Fruit fly (Drosophila melanogaster) whole organism: ENCODE data around the gene CG4291.

Source experiments
- CG8478 ChIP-seq: fragments of >200 bp; optimal IDR thresholded peaks from 2 replicates; lab custom pipeline; 2018; ENCODE audit warnings: inconsistent platforms
- Dll ChIP-seq: fragments of >200 bp; optimal IDR thresholded peaks from 2 replicates; lab custom pipeline; 2017
- EcR ChIP-seq, 2 experiments: fragments of >200 bp; optimal IDR thresholded peaks; 2 replicates each; lab custom pipeline; 2017; ENCODE audit warnings: missing biosample characterization in 2 of 2, missing genetic modification characterization in 2 of 2, missing genetic modification reagents in 2 of 2
- psq ChIP-seq: fragments of >200 bp; optimal IDR thresholded peaks from 2 replicates; lab custom pipeline; 2017
- usp ChIP-seq: fragments of >200 bp; optimal IDR thresholded peaks from 2 replicates; lab custom pipeline; 2017; ENCODE audit warnings: missing biosample characterization, missing genetic modification characterization, mixed read lengths

dm6 chr2L:825768-826263 is 26.7 kb downstream of the CG4291 start, which contains the start of the genes CG3862 and dock:
- TF ChIP-seq CG8478 (lab: Kevin White, UChicago): no peak
- no peak for TF ChIP-seq Dll (lab: Kevin White, UChicago)
- TF ChIP-seq usp (GFP tag; lab: Kevin White, UChicago): no peak
- TF ChIP-seq EcR (GFP tag; optimal IDR thresholded peaks at IDR 0.05; lab: Kevin White, UChicago): no peak
- TF ChIP-seq psq (lab: Kevin White, UChicago): no peak
